Worm (Caenorhabditis elegans) whole organism, L3 larva: Measurements from ENCODE around the gene str-225.
"Not testable (repeated sequence)": the region's sequence is repeated elsewhere in the genome, so short reads cannot be mapped to it uniquely, and the experiment has no call there.

Experiments
- R02D3.7 ChIP-seq: fragments of 150-350 bp; optimal IDR thresholded peaks from 2 replicates; lab custom pipeline; 2014; ENCODE audit warnings: missing biosample characterization, missing genetic modification characterization
- ZK546.5 ChIP-seq: sonication (generic microtip); optimal IDR thresholded peaks from 2 replicates; lab custom pipeline; 2017; ENCODE audit warnings: missing biosample characterization, missing genetic modification characterization
- aly-2 ChIP-seq: fragments of 150-350 bp; optimal IDR thresholded peaks from 2 replicates; lab custom pipeline; 2014; ENCODE audit warnings: missing biosample characterization, missing genetic modification characterization
- ceh-16 ChIP-seq: sonication (generic microtip); optimal IDR thresholded peaks from 2 replicates; lab custom pipeline; 2017; ENCODE audit warnings: missing biosample characterization, missing genetic modification characterization
- ceh-28 ChIP-seq: fragments of 150-350 bp; optimal IDR thresholded peaks from 2 replicates; lab custom pipeline; 2014; ENCODE audit warnings: missing biosample characterization, missing genetic modification reagents, missing genetic modification characterization
- ceh-9 ChIP-seq: sonication (generic microtip); optimal IDR thresholded peaks from 2 replicates; lab custom pipeline; 2018; ENCODE audit warnings: missing biosample characterization, missing genetic modification characterization
- elt-1 ChIP-seq: fragments of 150-350 bp; optimal IDR thresholded peaks from 2 replicates; lab custom pipeline; 2014; ENCODE audit warnings: missing biosample characterization, missing genetic modification characterization
- elt-2 ChIP-seq: sonication (generic microtip); optimal IDR thresholded peaks from 2 replicates; lab custom pipeline; 2016; ENCODE audit warnings: missing genetic modification reagents, mild to moderate bottlenecking, missing genetic modification characterization, missing compliant biosample characterization
- elt-3 ChIP-seq, 3 experiments: fragments of 150-350 bp in 1 of 3; sonication (generic microtip) in 2 of 3; optimal IDR thresholded peaks; 2 replicates in 2 of 3; 4 replicates in 1 of 3; lab custom pipeline; 2014 to 2017; ENCODE audit warnings: missing biosample characterization in 3 of 3, missing genetic modification characterization in 3 of 3
- eor-1 ChIP-seq, 2 experiments: fragments of 150-350 bp; optimal IDR thresholded peaks; 2 replicates each; lab custom pipeline; 2014 to 2018; ENCODE audit warnings: missing biosample characterization in 2 of 2, missing genetic modification characterization in 2 of 2
- fkh-2 ChIP-seq: fragments of 150-350 bp; optimal IDR thresholded peaks from 2 replicates; lab custom pipeline; 2014; ENCODE audit warnings: missing biosample characterization, missing genetic modification reagents, missing genetic modification characterization
- fos-1 ChIP-seq: fragments of 150-350 bp; optimal IDR thresholded peaks from 2 replicates; lab custom pipeline; 2014; ENCODE audit warnings: missing biosample characterization, missing genetic modification characterization
- hmg-11 ChIP-seq: sonication (generic microtip); optimal IDR thresholded peaks from 2 replicates; lab custom pipeline; 2016; ENCODE audit warnings: missing genetic modification characterization, missing compliant biosample characterization
- jun-1 ChIP-seq: fragments of 150-350 bp; optimal IDR thresholded peaks from 2 replicates; lab custom pipeline; 2014; ENCODE audit warnings: missing biosample characterization, missing genetic modification reagents, missing genetic modification characterization
- lin-39 ChIP-seq: fragments of 150-350 bp; optimal IDR thresholded peaks from 2 replicates; lab custom pipeline; 2018; ENCODE audit warnings: missing biosample characterization, missing genetic modification reagents, missing genetic modification characterization
- lsy-12 ChIP-seq: sonication (generic microtip); optimal IDR thresholded peaks from 2 replicates; lab custom pipeline; 2016; ENCODE audit warnings: mild to moderate bottlenecking, missing genetic modification characterization, missing compliant biosample characterization
- mdl-1 ChIP-seq: fragments of 150-350 bp; optimal IDR thresholded peaks from 2 replicates; lab custom pipeline; 2014; ENCODE audit warnings: missing biosample characterization, missing genetic modification characterization
- mml-1 ChIP-seq: fragments of 150-350 bp; sonication (generic microtip); optimal IDR thresholded peaks from 3 replicates; lab custom pipeline; 2014; ENCODE audit warnings: missing biosample characterization, missing genetic modification characterization
- nfya-1 ChIP-seq: sonication (generic microtip); optimal IDR thresholded peaks from 2 replicates; lab custom pipeline; 2017; ENCODE audit warnings: missing genetic modification characterization, mild to moderate bottlenecking, missing compliant biosample characterization, antibody characterized with exemption, moderate library complexity; ENCODE audit not compliant: insufficient read depth
- nhr-12 ChIP-seq: fragments of 150-350 bp; optimal IDR thresholded peaks from 2 replicates; lab custom pipeline; 2014; ENCODE audit warnings: missing biosample characterization, missing genetic modification characterization
- nhr-23 ChIP-seq: fragments of 150-350 bp; optimal IDR thresholded peaks from 2 replicates; lab custom pipeline; 2014; ENCODE audit warnings: missing biosample characterization, missing genetic modification reagents, missing genetic modification characterization
- nhr-237 ChIP-seq: fragments of 150-350 bp; optimal IDR thresholded peaks from 2 replicates; lab custom pipeline; 2014; ENCODE audit warnings: missing biosample characterization, missing genetic modification characterization
- nhr-25 ChIP-seq: sonication (generic microtip); optimal IDR thresholded peaks from 2 replicates; lab custom pipeline; 2017; ENCODE audit warnings: missing biosample characterization, missing genetic modification characterization
- nhr-28 ChIP-seq: fragments of 150-350 bp; optimal IDR thresholded peaks from 2 replicates; lab custom pipeline; 2014; ENCODE audit warnings: missing biosample characterization, missing genetic modification characterization
- nhr-43 ChIP-seq: sonication (generic microtip); optimal IDR thresholded peaks from 2 replicates; lab custom pipeline; 2016; ENCODE audit warnings: mild to moderate bottlenecking, missing genetic modification characterization, missing compliant biosample characterization; ENCODE audit not compliant: poor library complexity, severe bottlenecking
- nhr-67 ChIP-seq: fragments of 150-350 bp; optimal IDR thresholded peaks from 2 replicates; lab custom pipeline; 2014; ENCODE audit warnings: missing biosample characterization, missing genetic modification characterization
- nhr-76 ChIP-seq: fragments of 150-350 bp; sonication (generic microtip); optimal IDR thresholded peaks from 5 replicates; lab custom pipeline; 2014; ENCODE audit warnings: missing biosample characterization, missing genetic modification characterization
- nhr-77 ChIP-seq: fragments of 150-350 bp; optimal IDR thresholded peaks from 2 replicates; lab custom pipeline; 2014; ENCODE audit warnings: missing biosample characterization, missing genetic modification characterization
- pha-4 ChIP-seq: fragments of 150-350 bp; optimal IDR thresholded peaks from 2 replicates; lab custom pipeline; 2014; ENCODE audit warnings: missing biosample characterization, missing genetic modification reagents, missing genetic modification characterization
- pqm-1 ChIP-seq: fragments of 150-350 bp; optimal IDR thresholded peaks from 2 replicates; lab custom pipeline; 2017; ENCODE audit warnings: missing biosample characterization, missing genetic modification characterization, inconsistent platforms
- skn-1 ChIP-seq: fragments of 150-350 bp; optimal IDR thresholded peaks from 2 replicates; lab custom pipeline; 2014; ENCODE audit warnings: missing biosample characterization, missing genetic modification characterization
- tbx-2 ChIP-seq: sonication (generic microtip); optimal IDR thresholded peaks from 2 replicates; lab custom pipeline; 2016; ENCODE audit warnings: mild to moderate bottlenecking, missing genetic modification characterization, missing compliant biosample characterization
- unc-62 ChIP-seq: fragments of 150-350 bp; sonication (generic microtip); optimal IDR thresholded peaks from 4 replicates; lab custom pipeline; 2014; ENCODE audit warnings: missing biosample characterization, missing genetic modification reagents, missing genetic modification characterization
- zag-1 ChIP-seq: fragments of 150-350 bp; optimal IDR thresholded peaks from 2 replicates; lab custom pipeline; 2014; ENCODE audit warnings: missing biosample characterization, missing genetic modification characterization
- ztf-11 ChIP-seq: fragments of 150-350 bp; optimal IDR thresholded peaks from 2 replicates; lab custom pipeline; 2014; ENCODE audit warnings: missing biosample characterization, missing genetic modification characterization
- ztf-4 ChIP-seq: fragments of 150-350 bp; optimal IDR thresholded peaks from 2 replicates; lab custom pipeline; 2014; ENCODE audit warnings: missing biosample characterization, missing genetic modification characterization

The str-225 gene

DNA sequence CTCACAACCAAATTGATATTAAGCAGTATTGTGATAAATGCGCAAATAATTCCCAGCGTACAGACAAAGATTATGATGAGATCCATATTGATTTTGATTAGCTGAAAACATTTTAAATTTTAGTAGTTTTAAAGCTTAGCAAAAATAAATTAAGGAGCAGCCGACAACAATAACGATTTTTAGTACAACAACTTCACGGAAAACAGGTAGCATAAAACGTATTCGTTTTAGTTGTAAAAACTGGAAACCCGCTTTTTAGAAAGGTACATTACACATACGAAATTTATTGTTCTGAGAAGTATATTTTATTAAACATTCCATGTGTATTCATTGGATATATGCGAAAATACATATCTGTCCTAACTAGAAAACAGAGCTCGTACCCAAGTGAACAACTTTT lies 17.2 kb upstream of the str-225 start, which contains the start of gene srbc-36:
srbc-36 (minus strand) TSS at position 101 of the 400 bp plus-strand sequence.
- TF ChIP-seq ceh-9 (tag; lab: Kevin White, UChicago): no peak

DNA sequence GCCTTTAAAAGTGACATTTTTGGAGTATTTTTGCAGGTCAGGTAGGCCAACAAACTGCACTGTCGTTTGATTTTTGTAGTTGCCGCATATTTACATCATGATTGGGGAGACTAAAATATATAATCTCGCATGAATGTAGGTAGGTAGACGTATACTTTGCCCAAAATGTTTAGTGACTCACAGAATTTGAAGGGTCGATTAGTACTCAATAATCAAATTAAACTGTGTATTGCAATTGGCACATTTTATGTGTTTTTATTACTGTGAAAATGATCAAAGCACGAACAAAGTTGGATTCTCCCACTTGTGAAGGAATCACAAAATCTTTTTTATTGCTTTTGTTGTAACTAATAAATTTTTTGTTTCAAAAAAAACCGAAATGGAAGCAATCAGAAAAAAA lies 10.7 kb upstream of the str-225 start, which contains the start of gene C07G3.15:
C07G3.15 (minus strand) TSS at position 101 of the 400 bp plus-strand sequence.
- no peak for TF ChIP-seq ztf-11 (tag; lab: Kevin White, UChicago)
- no peak for TF ChIP-seq pqm-1 (tag; lab: Kevin White, UChicago)
- no peak for TF ChIP-seq pha-4 (tag; lab: Kevin White, UChicago)
- no peak for TF ChIP-seq nhr-25
- no peak for TF ChIP-seq R02D3.7
- TF ChIP-seq nhr-28 (tag; lab: Kevin White, UChicago): no peak
- no peak for TF ChIP-seq elt-1 (tag; lab: Kevin White, UChicago)
- TF ChIP-seq nhr-43 (tag; lab: Kevin White, UChicago): no peak
- no peak for TF ChIP-seq aly-2 (tag; lab: Kevin White, UChicago)
- no peak for TF ChIP-seq ztf-4 (tag; lab: Kevin White, UChicago)
- no peak for TF ChIP-seq nhr-12 (tag; lab: Kevin White, UChicago)
- TF ChIP-seq fos-1 (tag; lab: Kevin White, UChicago): no peak
- TF ChIP-seq nhr-76: no peak

DNA sequence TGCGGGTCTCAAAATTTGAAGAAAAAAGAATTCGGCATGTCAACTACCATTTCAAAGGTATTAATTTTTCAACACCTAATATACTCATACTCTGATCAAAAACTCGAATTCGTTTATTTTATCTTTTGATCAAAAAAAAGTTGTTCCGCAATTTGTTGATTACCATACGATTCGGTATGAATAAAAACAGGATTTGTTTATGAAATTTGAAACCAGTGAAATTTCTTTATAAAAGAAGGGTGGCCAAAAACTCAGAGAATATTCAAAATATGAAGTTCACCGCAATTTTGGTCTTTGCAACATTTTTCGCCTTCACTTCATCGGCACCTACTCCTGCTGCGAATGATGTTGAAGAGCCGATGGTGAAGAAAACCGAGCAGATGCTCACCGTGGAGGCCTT lies 5.6 kb upstream of the str-225 start, which contains the start of the genes C07G3.8 and C07G3.10:
C07G3.8 (minus strand) TSS at position 101 of the 400 bp plus-strand sequence.
C07G3.10 (plus strand) TSS at position 270 of the 400 bp plus-strand sequence.
- no peak for TF ChIP-seq jun-1 (tag; lab: Kevin White, UChicago)

DNA sequence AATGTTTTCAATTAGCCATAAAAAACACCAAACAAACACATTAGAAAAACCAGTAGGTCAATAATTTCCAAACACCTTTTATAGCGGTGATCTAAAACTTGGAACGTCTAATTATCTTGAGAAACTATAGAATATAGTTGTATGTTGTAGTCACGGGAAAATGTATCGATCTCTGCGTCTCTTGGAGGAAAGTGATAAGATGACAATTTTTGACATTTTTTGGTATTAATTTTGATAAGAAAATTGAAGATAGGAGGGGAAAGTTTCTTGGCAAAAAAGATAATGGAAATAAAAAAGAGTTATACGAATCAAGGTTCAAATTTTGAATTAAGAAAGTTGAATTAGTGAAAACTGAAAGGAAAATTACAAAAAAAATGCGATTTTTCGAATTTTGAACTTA lies 1.9 kb upstream of the str-225 start:
- TF ChIP-seq elt-2 (tag; lab: Kevin White, UChicago) (peak; percentile 98), elt-3 (tag; optimal IDR thresholded peaks at IDR 0.05; lab: Kevin White, UChicago) (peak in 1 of 3 experiments; percentile 47), jun-1 (tag; lab: Kevin White, UChicago) (peak; percentile 55), nhr-23 (peak; percentile 23), pqm-1 (tag; lab: Kevin White, UChicago) (peak; percentile 97), mml-1 (tag; lab: Kevin White, UChicago) (no peak)

DNA sequence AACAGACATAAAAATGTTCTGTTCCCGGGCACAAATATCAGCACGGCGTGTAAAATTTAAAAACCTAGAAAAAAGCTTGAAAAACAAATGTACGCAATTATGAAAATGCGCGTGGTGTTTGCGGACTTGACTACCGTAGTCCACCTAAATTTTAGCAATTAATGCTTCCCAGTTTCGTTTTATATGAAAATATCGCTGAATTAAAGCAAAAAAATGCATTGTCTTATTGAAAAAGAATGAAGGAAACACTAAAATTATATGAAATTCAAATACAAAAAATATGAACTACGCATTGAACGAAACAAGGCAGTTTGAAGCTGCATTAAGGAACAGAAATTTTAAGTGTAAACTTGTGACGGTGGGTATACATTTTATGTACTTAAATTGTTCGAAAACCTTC lies 1.4 kb upstream of the str-225 start, which contains the start of gene ugt-64:
ugt-64 (minus strand) TSS at position 101 of the 400 bp plus-strand sequence.
- TF ChIP-seq jun-1, mdl-1, tbx-2 (tag; lab: Kevin White, UChicago): not testable (repeated sequence)

DNA sequence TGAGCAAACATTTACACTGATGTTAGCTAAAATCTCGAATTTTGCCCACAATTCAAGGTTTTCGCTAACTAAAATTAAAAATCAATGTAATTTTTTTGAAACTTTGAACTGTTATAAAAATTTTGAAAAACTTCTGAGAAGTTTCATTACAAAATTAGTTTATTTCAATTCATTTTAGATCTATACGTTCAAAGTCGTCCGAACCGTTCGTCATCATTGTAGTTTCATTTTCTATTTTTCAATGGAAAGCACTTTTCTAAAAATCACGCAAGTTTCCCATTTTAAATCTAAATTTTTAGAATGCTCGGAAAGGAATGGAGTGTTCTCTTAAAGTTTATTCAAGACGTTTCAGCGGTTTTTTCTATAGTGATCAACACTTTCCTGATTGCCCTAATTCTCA lies 2.3 kb downstream of the str-225 start, which contains the start of gene str-228:
str-228 (plus strand) TSS at position 301 of the 400 bp plus-strand sequence.
- TF ChIP-seq elt-3 (tag; optimal IDR thresholded peaks at IDR 0.05; lab: Kevin White, UChicago) (no peak), elt-1 (tag; lab: Kevin White, UChicago) (no peak), lsy-12 (tag; lab: Kevin White, UChicago) (no peak), nhr-43 (tag; lab: Kevin White, UChicago) (no peak), unc-62 (GFP tag; lab: Kevin White, UChicago) (no peak), nfya-1 (tag; lab: Kevin White, UChicago) (no peak)

DNA sequence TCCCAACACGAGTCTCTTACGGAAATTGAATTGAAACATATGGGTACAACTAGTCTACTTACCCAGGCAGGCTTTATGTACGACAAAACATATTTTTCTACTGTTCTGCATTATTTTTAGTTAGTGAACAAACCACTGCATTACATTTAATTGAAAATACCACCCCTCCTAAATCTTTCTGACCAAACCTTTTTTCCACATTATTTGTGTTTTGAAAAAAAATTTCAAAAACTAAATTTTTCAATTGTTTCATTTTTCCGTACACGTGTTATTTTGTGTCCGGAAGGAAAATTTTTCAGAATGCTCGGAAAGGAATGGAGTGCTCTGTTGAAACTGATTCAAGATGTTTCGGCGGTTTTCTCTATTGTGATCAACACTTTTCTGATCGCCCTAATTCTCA lies 4.8 kb downstream of the str-225 start, which contains the start of gene str-226:
str-226 (plus strand) TSS at position 301 of the 400 bp plus-strand sequence.
- TF ChIP-seq nhr-67 (tag; lab: Kevin White, UChicago) (no peak), ceh-28 (tag; lab: Kevin White, UChicago) (no peak), ZK546.5 (tag; lab: Kevin White, UChicago) (no peak), nhr-77 (tag; lab: Kevin White, UChicago) (no peak), nhr-237 (tag; lab: Kevin White, UChicago) (no peak), elt-3 (tag; optimal IDR thresholded peaks at IDR 0.05; lab: Kevin White, UChicago) (no peak), ceh-9 (tag; lab: Kevin White, UChicago) (no peak), lin-39 (tag; lab: Kevin White, UChicago) (no peak), skn-1 (tag; lab: Kevin White, UChicago) (no peak), hmg-11 (no peak), unc-62 (GFP tag; lab: Kevin White, UChicago) (no peak), zag-1 (tag; lab: Kevin White, UChicago) (no peak), nhr-43 (tag; lab: Kevin White, UChicago) (no peak), fkh-2 (tag; lab: Kevin White, UChicago) (no peak), jun-1 (tag; lab: Kevin White, UChicago) (no peak), eor-1 (tag; optimal IDR thresholded peaks at IDR 0.05; lab: Kevin White, UChicago) (no peak), lsy-12 (tag; lab: Kevin White, UChicago) (no peak), ceh-16 (tag; lab: Kevin White, UChicago) (no peak), nhr-25 (no peak), elt-1 (tag; lab: Kevin White, UChicago) (no peak)
